Fruit fly (Drosophila melanogaster) whole organism, embryonic: ENCODE measurements around the gene CG2076.
A peak's percentile ranks its signal among the peaks of the same experiment; 100 is the strongest.

Source experiments
- B-H1 ChIP-seq: fragments of 200-800 bp; sonication (Bioruptor generic); IDR thresholded peaks from 3 replicates; pipeline ENCODE4 v1.3.6; 2022; ENCODE audit warnings: missing biosample characterization, missing genetic modification characterization
- BEAF-32 ChIP-seq: fragments of 200-800 bp; sonication (Bioruptor generic); optimal IDR thresholded peaks from 3 replicates; lab custom pipeline; 2017; ENCODE audit warnings: missing biosample characterization, missing genetic modification characterization, mild to moderate bottlenecking, moderate library complexity, missing genetic modification reagents
- CG10321 ChIP-seq: fragments of 200-800 bp; sonication (Bioruptor generic); IDR thresholded peaks from 2 replicates; pipeline ENCODE4 v1.3.6; 2022; ENCODE audit warnings: missing biosample characterization, missing genetic modification characterization
- CG10431 ChIP-seq: fragments of 200-800 bp; sonication (Bioruptor generic); optimal IDR thresholded peaks from 3 replicates; lab custom pipeline; 2018; ENCODE audit warnings: missing biosample characterization, mild to moderate bottlenecking, missing genetic modification characterization
- CG10565 ChIP-seq: fragments of 200-800 bp; sonication (Bioruptor generic); optimal IDR thresholded peaks from 3 replicates; lab custom pipeline; 2016; ENCODE audit warnings: missing biosample characterization, mild to moderate bottlenecking, missing genetic modification characterization
- CG11695 ChIP-seq: fragments of 200-800 bp; sonication (Bioruptor generic); IDR thresholded peaks from 3 replicates; pipeline ENCODE4 v1.3.6; 2022; ENCODE audit warnings: missing biosample characterization, missing genetic modification characterization
- CG13894 ChIP-seq: fragments of 200-800 bp; sonication (Bioruptor generic); optimal IDR thresholded peaks from 3 replicates; lab custom pipeline; 2018; ENCODE audit warnings: missing biosample characterization, mild to moderate bottlenecking, missing genetic modification characterization, moderate library complexity
- CG15011 ChIP-seq: fragments of 200-800 bp; sonication (Bioruptor generic); optimal IDR thresholded peaks from 3 replicates; lab custom pipeline; 2018; ENCODE audit warnings: missing biosample characterization, mild to moderate bottlenecking, missing genetic modification characterization
- CG1529 ChIP-seq: fragments of 200-800 bp; sonication (Bioruptor generic); optimal IDR thresholded peaks from 3 replicates; lab custom pipeline; 2018; ENCODE audit warnings: missing biosample characterization, missing genetic modification characterization
- CG1602 ChIP-seq: fragments of 200-800 bp; sonication (Bioruptor generic); optimal IDR thresholded peaks from 3 replicates; lab custom pipeline; 2016; ENCODE audit warnings: missing biosample characterization, missing genetic modification characterization
- CG2120 ChIP-seq: fragments of 200-800 bp; sonication (Bioruptor generic); optimal IDR thresholded peaks from 3 replicates; lab custom pipeline; 2016; ENCODE audit warnings: missing biosample characterization, missing genetic modification characterization
- CG6175 ChIP-seq: fragments of 200-800 bp; sonication (Bioruptor generic); IDR thresholded peaks from 3 replicates; pipeline ENCODE4 v1.3.6; 2022; ENCODE audit warnings: missing biosample characterization, missing genetic modification characterization
- CG6254 ChIP-seq: fragments of 200-800 bp; sonication (Bioruptor generic); optimal IDR thresholded peaks from 3 replicates; lab custom pipeline; 2017; ENCODE audit warnings: mild to moderate bottlenecking, missing biosample characterization, missing genetic modification reagents, missing genetic modification characterization
- CG8478 ChIP-seq: fragments of >200 bp; optimal IDR thresholded peaks from 2 replicates; lab custom pipeline; 2018
- CG9437 ChIP-seq: fragments of 200-800 bp; sonication (Bioruptor generic); optimal IDR thresholded peaks from 2 replicates; lab custom pipeline; 2018; ENCODE audit warnings: missing biosample characterization, mild to moderate bottlenecking, missing genetic modification characterization
- Dad ChIP-seq: fragments of 200-800 bp; sonication (Bioruptor generic); optimal IDR thresholded peaks from 3 replicates; lab custom pipeline; 2016; ENCODE audit warnings: missing biosample characterization, missing genetic modification characterization
- Dek ChIP-seq: fragments of 200-800 bp; sonication (Bioruptor generic); optimal IDR thresholded peaks from 3 replicates; lab custom pipeline; 2019; ENCODE audit warnings: missing biosample characterization, mild to moderate bottlenecking, missing genetic modification characterization, moderate library complexity
- Dip2 ChIP-seq: fragments of 200-800 bp; sonication (Bioruptor generic); IDR thresholded peaks from 2 replicates; pipeline ENCODE4 v1.3.6; 2022; ENCODE audit warnings: missing biosample characterization, missing genetic modification characterization
- E2f1 ChIP-seq: fragments of 200-800 bp; sonication (Bioruptor generic); IDR thresholded peaks from 2 replicates; pipeline ENCODE4 v1.3.6; 2022; ENCODE audit warnings: missing biosample characterization, missing genetic modification characterization
- E2f2 ChIP-seq: fragments of 200-800 bp; sonication (Bioruptor generic); IDR thresholded peaks from 2 replicates; pipeline ENCODE4 v1.3.6; 2022; ENCODE audit warnings: missing biosample characterization, missing genetic modification characterization
- Elba2 ChIP-seq: fragments of 200-800 bp; sonication (Bioruptor generic); optimal IDR thresholded peaks from 3 replicates; lab custom pipeline; 2016; ENCODE audit warnings: missing biosample characterization, missing genetic modification characterization
- Gug ChIP-seq: fragments of 200-800 bp; sonication (Bioruptor generic); IDR thresholded peaks from 4 replicates; pipeline ENCODE4 v1.3.6; 2022; ENCODE audit warnings: missing biosample characterization, missing genetic modification characterization
- H15 ChIP-seq: fragments of 200-800 bp; sonication (Bioruptor generic); IDR thresholded peaks from 3 replicates; pipeline ENCODE4 v1.3.6; 2022; ENCODE audit warnings: missing biosample characterization, missing genetic modification characterization
- HHEX ChIP-seq: fragments of 200-800 bp; sonication (Bioruptor generic); optimal IDR thresholded peaks from 3 replicates; lab custom pipeline; 2017; ENCODE audit warnings: missing biosample characterization, mild to moderate bottlenecking, missing genetic modification characterization, missing genetic modification reagents
- HmgZ ChIP-seq: fragments of 200-800 bp; sonication (Bioruptor generic); optimal IDR thresholded peaks from 2 replicates; lab custom pipeline; 2018; ENCODE audit warnings: missing biosample characterization, mild to moderate bottlenecking, missing genetic modification characterization
- NC2α ChIP-seq: fragments of 200-800 bp; sonication (Bioruptor generic); optimal IDR thresholded peaks from 2 replicates; lab custom pipeline; 2016; ENCODE audit warnings: missing biosample characterization, missing genetic modification characterization
- NK7.1 ChIP-seq: fragments of 200-800 bp; sonication (Bioruptor generic); optimal IDR thresholded peaks from 3 replicates; lab custom pipeline; 2016; ENCODE audit warnings: missing biosample characterization, missing genetic modification characterization
- Ptx1 ChIP-seq: fragments of 200-800 bp; sonication (Bioruptor generic); IDR thresholded peaks from 2 replicates; pipeline ENCODE4 v1.3.6; 2022; ENCODE audit warnings: missing biosample characterization, missing genetic modification characterization
- Sry-β ChIP-seq: fragments of 200-800 bp; sonication (Bioruptor generic); optimal IDR thresholded peaks from 2 replicates; lab custom pipeline; 2018; ENCODE audit warnings: missing biosample characterization, mild to moderate bottlenecking, missing genetic modification characterization, moderate library complexity
- Stat92E ChIP-seq, 3 experiments: fragments of >200 bp in 2 of 3; fragments of 200-800 bp in 1 of 3; sonication (Bioruptor generic) in 1 of 3; optimal IDR thresholded peaks; 2 replicates each; lab custom pipeline; 2017 to 2019; ENCODE audit warnings: missing biosample characterization in 3 of 3, missing genetic modification characterization in 3 of 3, mild to moderate bottlenecking in 1 of 3, moderate library complexity in 1 of 3
- Xrp1 ChIP-seq: fragments of 200-800 bp; sonication (Bioruptor generic); IDR thresholded peaks from 2 replicates; pipeline ENCODE4 v1.3.6; 2022; ENCODE audit warnings: missing biosample characterization, missing genetic modification characterization
- bcd ChIP-seq: fragments of 200-800 bp; sonication (Bioruptor generic); optimal IDR thresholded peaks from 2 replicates; lab custom pipeline; 2017; ENCODE audit warnings: missing biosample characterization, mild to moderate bottlenecking, missing genetic modification characterization
- ci ChIP-seq: fragments of 200-800 bp; sonication (Bioruptor generic); IDR thresholded peaks from 3 replicates; pipeline ENCODE4 v1.3.6; 2022; ENCODE audit warnings: missing biosample characterization, missing genetic modification characterization
- cwo ChIP-seq: fragments of 200-800 bp; sonication (Bioruptor generic); optimal IDR thresholded peaks from 3 replicates; lab custom pipeline; 2017; ENCODE audit warnings: missing biosample characterization, missing genetic modification characterization, mild to moderate bottlenecking, moderate library complexity, missing genetic modification reagents
- dmrt99B ChIP-seq: fragments of 200-800 bp; sonication (Bioruptor generic); optimal IDR thresholded peaks from 2 replicates; lab custom pipeline; 2018; ENCODE audit warnings: missing biosample characterization, mild to moderate bottlenecking, missing genetic modification characterization, moderate library complexity
- esg ChIP-seq: fragments of 200-800 bp; sonication (Bioruptor generic); conservative IDR thresholded peaks from 2 replicates; pipeline ENCODE4 v1.3.6; 2022; ENCODE audit warnings: missing biosample characterization, missing genetic modification characterization
- gro ChIP-seq: fragments of 200-800 bp; sonication (Bioruptor generic); optimal IDR thresholded peaks from 2 replicates; lab custom pipeline; 2016; ENCODE audit warnings: missing biosample characterization, missing genetic modification characterization
- gsb-n ChIP-seq: fragments of 200-800 bp; sonication (Bioruptor generic); optimal IDR thresholded peaks from 3 replicates; lab custom pipeline; 2018; ENCODE audit warnings: missing biosample characterization, mild to moderate bottlenecking, missing genetic modification characterization
- h ChIP-seq: fragments of >200 bp; optimal IDR thresholded peaks from 2 replicates; lab custom pipeline; 2017
- hb ChIP-seq: fragments of 200-800 bp; sonication (Bioruptor generic); IDR thresholded peaks from 3 replicates; pipeline ENCODE4 v1.3.6; 2022; ENCODE audit warnings: missing biosample characterization, missing genetic modification characterization; ENCODE audit not compliant: partially characterized antibody
- jumu ChIP-seq: fragments of 200-800 bp; sonication (Bioruptor generic); optimal IDR thresholded peaks from 3 replicates; lab custom pipeline; 2016; ENCODE audit warnings: missing biosample characterization, missing genetic modification characterization
- kah ChIP-seq: fragments of 200-800 bp; sonication (Bioruptor generic); optimal IDR thresholded peaks from 2 replicates; lab custom pipeline; 2018; ENCODE audit warnings: missing biosample characterization, mild to moderate bottlenecking, missing genetic modification characterization
- nmo ChIP-seq: fragments of 200-800 bp; sonication (Bioruptor generic); optimal IDR thresholded peaks from 2 replicates; lab custom pipeline; 2018; ENCODE audit warnings: missing biosample characterization, mild to moderate bottlenecking, missing genetic modification characterization, moderate library complexity
- repo ChIP-seq: fragments of 200-800 bp; sonication (Bioruptor generic); optimal IDR thresholded peaks from 2 replicates; lab custom pipeline; 2016; ENCODE audit warnings: missing biosample characterization, missing genetic modification characterization
- scrt ChIP-seq: fragments of 200-800 bp; sonication (Bioruptor generic); optimal IDR thresholded peaks from 2 replicates; lab custom pipeline; 2018; ENCODE audit warnings: missing biosample characterization, mild to moderate bottlenecking, missing genetic modification characterization, moderate library complexity
- slp2 ChIP-seq: fragments of 200-800 bp; sonication (Bioruptor generic); optimal IDR thresholded peaks from 2 replicates; lab custom pipeline; 2016; ENCODE audit warnings: missing biosample characterization, missing genetic modification characterization
- sna ChIP-seq: fragments of 200-800 bp; sonication (Bioruptor generic); IDR thresholded peaks from 2 replicates; pipeline ENCODE4 v1.3.6; 2022; ENCODE audit warnings: missing biosample characterization, missing genetic modification characterization; ENCODE audit not compliant: partially characterized antibody
- tll ChIP-seq, 2 experiments: fragments of 200-800 bp in 1 of 2; fragments of >200 bp in 1 of 2; sonication (Bioruptor generic) in 1 of 2; optimal IDR thresholded peaks; 2 replicates each; lab custom pipeline; 2017 to 2019; ENCODE audit warnings: missing biosample characterization in 2 of 2, missing genetic modification characterization in 2 of 2, mild to moderate bottlenecking in 1 of 2, moderate library complexity in 1 of 2
- trem ChIP-seq: fragments of 200-800 bp; optimal IDR thresholded peaks from 3 replicates; lab custom pipeline; 2019; ENCODE audit warnings: missing biosample characterization, mild to moderate bottlenecking, missing genetic modification characterization, moderate library complexity
- yki ChIP-seq: fragments of >200 bp; optimal IDR thresholded peaks from 3 replicates; lab custom pipeline; 2018
- zen2 ChIP-seq: fragments of 200-800 bp; sonication (Bioruptor generic); IDR thresholded peaks from 3 replicates; pipeline ENCODE4 v1.3.6; 2022; ENCODE audit warnings: missing biosample characterization, missing genetic modification characterization; ENCODE audit not compliant: partially characterized antibody

The CG2076 gene

DNA sequence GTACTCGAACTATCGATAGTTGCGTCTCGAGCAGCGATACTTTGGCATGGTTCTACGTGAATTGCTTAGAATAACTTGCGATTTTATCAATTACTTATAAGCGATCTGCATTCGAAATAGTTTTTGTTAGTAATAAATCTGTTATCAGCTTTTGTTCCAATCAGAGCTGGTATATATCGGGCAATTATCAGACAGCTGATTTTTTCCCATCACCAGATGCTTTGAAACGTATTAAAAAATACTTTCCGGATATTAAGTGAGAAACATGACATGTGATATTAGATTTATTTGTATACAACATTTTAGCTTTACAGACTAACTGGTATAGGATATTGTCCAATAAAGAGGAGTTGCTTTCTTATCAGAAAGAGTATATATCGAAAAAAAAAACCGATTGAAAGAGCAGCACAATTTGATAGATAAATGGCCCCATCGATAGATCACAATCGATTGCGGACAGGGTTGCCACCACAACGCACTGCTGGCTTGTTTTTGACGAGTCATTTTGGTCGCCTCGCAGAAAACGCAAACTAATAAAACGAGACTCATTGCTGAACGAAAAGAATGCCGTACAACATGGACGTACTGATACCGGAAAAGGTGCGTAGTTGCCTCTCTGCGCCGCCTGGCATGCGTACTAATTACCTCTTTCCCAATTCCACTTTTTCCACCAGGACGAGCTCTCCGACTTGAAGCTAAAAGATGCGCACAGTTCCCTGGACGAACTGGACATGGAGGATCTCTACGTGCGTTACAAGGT, 34.9 kb downstream of the CG2076 start, which contains the start of gene Rpt3 (continued):
- TF ChIP-seq ci (no peak), hb (peak; percentile 72; the same call in 2 of the 3 replicates), yki (no peak), CG1529 (GFP tag; lab: Kevin White, UChicago) (no peak), scrt (no peak), CG2120 (GFP tag; lab: Kevin White, UChicago) (peak; percentile 27), bcd (GFP tag; lab: Kevin White, UChicago) (no peak), CG10431 (GFP tag; lab: Kevin White, UChicago) (no peak), CG11695 (no peak), NK7.1 (GFP tag; lab: Kevin White, UChicago) (no peak), kah (GFP tag; lab: Kevin White, UChicago) (no peak), E2f1 (no peak), CG6254 (GFP tag; lab: Kevin White, UChicago) (no peak), Dek (no peak), Dip2 (GFP tag; lab: Robert Waterston, UW) (no peak), CG13894 (tag; lab: Kevin White, UChicago) (no peak), H15 (GFP tag; lab: Robert Waterston, UW) (no peak), jumu (GFP tag; lab: Kevin White, UChicago) (peak; percentile 12), dmrt99B (tag; lab: Kevin White, UChicago) (no peak), CG9437 (GFP tag; lab: Kevin White, UChicago) (peak; percentile 5), tll (GFP tag; optimal IDR thresholded peaks at IDR 0.05; lab: Kevin White, UChicago) (no peak), E2f2 (GFP tag; lab: Robert Waterston, UW) (0 out of 2 replicates have a peak, but pooled peaks have one; percentile 6), Sry-β (no peak), B-H1 (GFP tag; lab: Robert Waterston, UW) (no peak), gsb-n (no peak), CG1602 (no peak), cwo (GFP tag; lab: Kevin White, UChicago) (no peak), esg (no peak), sna (GFP tag; lab: Robert Waterston, UW) (peak; percentile 77), BEAF-32 (GFP tag; lab: Kevin White, UChicago) (peak; percentile 90), repo (GFP tag; lab: Kevin White, UChicago) (no peak), CG15011 (no peak), CG10565 (GFP tag; lab: Kevin White, UChicago) (no peak), Dad (GFP tag; lab: Kevin White, UChicago) (no peak), h (lab: Kevin White, UChicago) (no peak), slp2 (GFP tag; lab: Kevin White, UChicago) (no peak), Xrp1 (GFP tag; lab: Robert Waterston, UW) (no peak), zen2 (GFP tag; lab: Robert Waterston, UW) (peak; percentile 68; the same call in 1 of the 3 replicates), Stat92E (GFP tag; optimal IDR thresholded peaks at IDR 0.05; lab: Kevin White, UChicago) (no peak), HHEX (GFP tag; lab: Kevin White, UChicago) (no peak), HmgZ (tag; lab: Kevin White, UChicago) (no peak), trem (tag; lab: Kevin White, UChicago) (peak; percentile 30), gro (GFP tag; lab: Kevin White, UChicago) (no peak), CG10321 (GFP tag; lab: Robert Waterston, UW) (no peak), Gug (GFP tag; lab: Robert Waterston, UW) (no peak), nmo (GFP tag; lab: Kevin White, UChicago) (peak; percentile 39), CG6175 (GFP tag; lab: Robert Waterston, UW) (no peak), Ptx1 (GFP tag; lab: Robert Waterston, UW) (no peak), Elba2 (GFP tag; lab: Kevin White, UChicago) (peak; percentile 28), NC2α (GFP tag; lab: Kevin White, UChicago) (no peak), CG8478 (no peak)
